In genomic region chrX:7323604-7324003, ce11 we compare ENCODE assay signal across 3 worm cellular contexts.
TF ChIP-seq lines count a peak whose summit lies in the region.

No protein-coding gene starts in this region.

TF ChIP-seq in whole organism, L1 larva, 84 proteins besides CTCF, POLR2A, EP300 and RAD21 (continued from another document and continues in another):
- no peak for TF ChIP-seq grh-1 (GFP tag; IDR thresholded peaks at IDR 0.05; lab: Robert Waterston, UW)
- TF ChIP-seq pax-3 (tag; optimal IDR thresholded peaks at IDR 0.05; lab: Kevin White, UChicago) = no peak
- TF ChIP-seq jun-1 (tag; optimal IDR thresholded peaks at IDR 0.05; lab: Kevin White, UChicago) = no peak
- TF ChIP-seq rnt-1 (tag; optimal IDR thresholded peaks at IDR 0.05; lab: Kevin White, UChicago) = no peak
- TF ChIP-seq ama-1 (optimal IDR thresholded peaks at IDR 0.05; lab: Kevin White, UChicago) = no peak
- no peak for TF ChIP-seq lin-39 (tag; optimal IDR thresholded peaks at IDR 0.05; lab: Kevin White, UChicago)
- TF ChIP-seq mep-1 (tag; optimal IDR thresholded peaks at IDR 0.05; lab: Kevin White, UChicago) = peak; percentile 10
- no peak for TF ChIP-seq nhr-12 (tag; optimal IDR thresholded peaks at IDR 0.05; lab: Kevin White, UChicago)
- TF ChIP-seq nhr-85 (tag; lab: Kevin White, UChicago) = peak; percentile 38
- TF ChIP-seq unc-30 (tag; optimal IDR thresholded peaks at IDR 0.05; lab: Kevin White, UChicago) = no peak
- TF ChIP-seq unc-62 (GFP tag; optimal IDR thresholded peaks at IDR 0.05; lab: Kevin White, UChicago) = no peak
- no peak for TF ChIP-seq blmp-1 (tag; optimal IDR thresholded peaks at IDR 0.05; lab: Kevin White, UChicago)
- TF ChIP-seq unc-130 (tag; optimal IDR thresholded peaks at IDR 0.05; lab: Kevin White, UChicago) = no peak
- TF ChIP-seq nhr-237 (tag; optimal IDR thresholded peaks at IDR 0.05; lab: Kevin White, UChicago) = no peak
- no peak for TF ChIP-seq mdl-1 (tag; optimal IDR thresholded peaks at IDR 0.05; lab: Kevin White, UChicago)
- TF ChIP-seq ceh-8 (GFP tag; optimal IDR thresholded peaks at IDR 0.05; lab: Kevin White, UChicago) = no peak
- TF ChIP-seq nhr-84 (tag; optimal IDR thresholded peaks at IDR 0.05; lab: Kevin White, UChicago) = no peak
- no peak for TF ChIP-seq ztf-4 (tag; optimal IDR thresholded peaks at IDR 0.05; lab: Kevin White, UChicago)
- no peak for TF ChIP-seq nhr-28 (tag; optimal IDR thresholded peaks at IDR 0.05; lab: Kevin White, UChicago)
- TF ChIP-seq nhr-71 (tag; optimal IDR thresholded peaks at IDR 0.05; lab: Kevin White, UChicago) = peak; percentile 34
- no peak for TF ChIP-seq fos-1 (tag; optimal IDR thresholded peaks at IDR 0.05; lab: Kevin White, UChicago)
- no peak for TF ChIP-seq zag-1 (tag; optimal IDR thresholded peaks at IDR 0.05; lab: Kevin White, UChicago)
- peak; percentile 29 for TF ChIP-seq snu-23 (GFP tag; optimal IDR thresholded peaks at IDR 0.05; lab: Kevin White, UChicago)
- TF ChIP-seq nhr-90 (tag; optimal IDR thresholded peaks at IDR 0.05; lab: Kevin White, UChicago; ENCODE audit: poor library complexity) = peak; percentile 37
- TF ChIP-seq sup-37 (GFP tag; optimal IDR thresholded peaks at IDR 0.05; lab: Kevin White, UChicago) = no peak
- TF ChIP-seq pqm-1 (tag; optimal IDR thresholded peaks at IDR 0.05; lab: Kevin White, UChicago) = no peak
- TF ChIP-seq lin-14 (GFP tag; optimal IDR thresholded peaks at IDR 0.05; lab: Kevin White, UChicago) = peak; percentile 1
- TF ChIP-seq ztf-11 (tag; optimal IDR thresholded peaks at IDR 0.05; lab: Kevin White, UChicago) = no peak
- no peak for TF ChIP-seq fkh-4 (tag; optimal IDR thresholded peaks at IDR 0.05; lab: Kevin White, UChicago; ENCODE audit: borderline replicate concordance)
- peak; percentile 54 for TF ChIP-seq nhr-47 (tag; optimal IDR thresholded peaks at IDR 0.05; lab: Kevin White, UChicago)
- TF ChIP-seq elt-2 (tag; optimal IDR thresholded peaks at IDR 0.05; lab: Kevin White, UChicago) = peak; percentile 64
- TF ChIP-seq skn-1 (tag; optimal IDR thresholded peaks at IDR 0.05; lab: Kevin White, UChicago) = no peak
- TF ChIP-seq dpl-1 (GFP tag; optimal IDR thresholded peaks at IDR 0.05; lab: Kevin White, UChicago) = no peak
- no peak for TF ChIP-seq C16A3.4 (tag; optimal IDR thresholded peaks at IDR 0.05; lab: Kevin White, UChicago)
- TF ChIP-seq ces-1 (GFP tag; optimal IDR thresholded peaks at IDR 0.05; lab: Kevin White, UChicago) = no peak
- no peak for TF ChIP-seq efl-3 (GFP tag; optimal IDR thresholded peaks at IDR 0.05; lab: Kevin White, UChicago)
- TF ChIP-seq F16B12.6 (tag; optimal IDR thresholded peaks at IDR 0.05; lab: Kevin White, UChicago) = no peak
- no peak for TF ChIP-seq ceh-90 (tag; optimal IDR thresholded peaks at IDR 0.05; lab: Kevin White, UChicago)
- no peak for TF ChIP-seq tlp-1 (tag; optimal IDR thresholded peaks at IDR 0.05; lab: Kevin White, UChicago)
- no peak for TF ChIP-seq fkh-10 (GFP tag; optimal IDR thresholded peaks at IDR 0.05; lab: Kevin White, UChicago)
- peak in 1 of 2 experiments; percentile 44 for TF ChIP-seq lin-35 (GFP tag; optimal IDR thresholded peaks at IDR 0.05; lab: Kevin White, UChicago)
- TF ChIP-seq ceh-82 (tag; optimal IDR thresholded peaks at IDR 0.05; lab: Kevin White, UChicago) = no peak
- TF ChIP-seq fkh-8 (tag; optimal IDR thresholded peaks at IDR 0.05; lab: Kevin White, UChicago) = peak; percentile 6
- no peak for TF ChIP-seq C34B4.2 (tag; optimal IDR thresholded peaks at IDR 0.05; lab: Kevin White, UChicago)
- TF ChIP-seq sptf-1 (tag; optimal IDR thresholded peaks at IDR 0.05; lab: Kevin White, UChicago) = no peak
- no peak for TF ChIP-seq mab-9 (GFP tag; IDR thresholded peaks at IDR 0.05; lab: Robert Waterston, UW)
- TF ChIP-seq snpc-4 (tag; optimal IDR thresholded peaks at IDR 0.05; lab: Kevin White, UChicago) = no peak

TF ChIP-seq in whole organism, L3 larva, 47 proteins besides CTCF, POLR2A, EP300 and RAD21 (continued from another document):
- TF ChIP-seq tbx-2 (tag; optimal IDR thresholded peaks at IDR 0.05; lab: Kevin White, UChicago) = peak; percentile 31
- TF ChIP-seq nhr-67 (tag; optimal IDR thresholded peaks at IDR 0.05; lab: Kevin White, UChicago) = no peak
- peak; percentile 58 for TF ChIP-seq lsy-12 (tag; optimal IDR thresholded peaks at IDR 0.05; lab: Kevin White, UChicago)
- TF ChIP-seq nhr-28 (tag; optimal IDR thresholded peaks at IDR 0.05; lab: Kevin White, UChicago) = no peak
- TF ChIP-seq lin-39 (tag; optimal IDR thresholded peaks at IDR 0.05; lab: Kevin White, UChicago) = no peak
TF ChIP-seq in whole organism, L3 larva: peak in this region for 9.

TF ChIP-seq in whole organism, young adult, 124 proteins besides CTCF, POLR2A, EP300 and RAD21 (continued from another document):
- TF ChIP-seq Y56A3A.18 (GFP tag; IDR thresholded peaks at IDR 0.05; lab: Robert Waterston, UW) = peak; percentile 82
- peak; percentile 14 for TF ChIP-seq somi-1 (GFP tag; optimal IDR thresholded peaks at IDR 0.05; lab: Kevin White, UChicago)
- TF ChIP-seq aptf-3 (GFP tag; IDR thresholded peaks at IDR 0.05; lab: Robert Waterston, UW) = no peak
- peak; percentile 71 for TF ChIP-seq hmg-1.2 (GFP tag; IDR thresholded peaks at IDR 0.05; lab: Robert Waterston, UW)
- TF ChIP-seq K11D2.4 (GFP tag; IDR thresholded peaks at IDR 0.05; lab: Robert Waterston, UW) = no peak
- no peak for TF ChIP-seq ztf-3 (GFP tag; optimal IDR thresholded peaks at IDR 0.05; lab: Kevin White, UChicago)
- no peak for TF ChIP-seq egrh-3 (GFP tag; IDR thresholded peaks at IDR 0.05; lab: Robert Waterston, UW)
- TF ChIP-seq Y67H2A.10 (GFP tag; conservative IDR thresholded peaks at IDR 0.05; lab: Robert Waterston, UW) = no peak
- TF ChIP-seq egl-18 (GFP tag; IDR thresholded peaks at IDR 0.05; lab: Robert Waterston, UW) = no peak
- TF ChIP-seq ztf-28 (GFP tag; IDR thresholded peaks at IDR 0.05; lab: Robert Waterston, UW) = no peak
- peak; percentile 4 for TF ChIP-seq T07F8.4 (tag; optimal IDR thresholded peaks at IDR 0.05; lab: Kevin White, UChicago)
- TF ChIP-seq ekl-4 (GFP tag; IDR thresholded peaks at IDR 0.05; lab: Robert Waterston, UW) = peak; percentile 37; the same call in 1 of the 2 replicates
- TF ChIP-seq bed-1 (GFP tag; IDR thresholded peaks at IDR 0.05; lab: Robert Waterston, UW) = 0 out of 2 replicates have a peak, but pooled peaks have one; percentile 69
- peak; percentile 82 for TF ChIP-seq snpc-1.1 (tag; optimal IDR thresholded peaks at IDR 0.05; lab: Kevin White, UChicago; ENCODE audit: insufficient read depth)
- TF ChIP-seq nhr-90 (tag; optimal IDR thresholded peaks at IDR 0.05; lab: Kevin White, UChicago) = peak; percentile 81
- TF ChIP-seq tbx-9 (tag; optimal IDR thresholded peaks at IDR 0.05; lab: Kevin White, UChicago; ENCODE audit: borderline replicate concordance) = no peak
- TF ChIP-seq mel-28 (tag; optimal IDR thresholded peaks at IDR 0.05; lab: Kevin White, UChicago; ENCODE audit: borderline replicate concordance) = no peak
- TF ChIP-seq lin-35 (GFP tag; optimal IDR thresholded peaks at IDR 0.05; lab: Kevin White, UChicago) = peak in 1 of 3 experiments; percentile 2
- TF ChIP-seq hsf-1 (GFP tag; IDR thresholded peaks at IDR 0.05; lab: Robert Waterston, UW) = no peak
- peak; percentile 21 for TF ChIP-seq ztf-22 (GFP tag; optimal IDR thresholded peaks at IDR 0.05; lab: Kevin White, UChicago)
- peak; percentile 40 for TF ChIP-seq lin-40 (tag; optimal IDR thresholded peaks at IDR 0.05; lab: Kevin White, UChicago)
- no peak for TF ChIP-seq T26A5.8 (tag; optimal IDR thresholded peaks at IDR 0.05; lab: Kevin White, UChicago)
- peak; percentile 78 for TF ChIP-seq pbrm-1 (GFP tag; IDR thresholded peaks at IDR 0.05; lab: Robert Waterston, UW)
- no peak for TF ChIP-seq nfya-1 (tag; optimal IDR thresholded peaks at IDR 0.05; lab: Kevin White, UChicago; ENCODE audit: borderline replicate concordance, insufficient read depth)
- TF ChIP-seq ceh-27 (GFP tag; optimal IDR thresholded peaks at IDR 0.05; lab: Kevin White, UChicago) = peak; percentile 11
- peak; percentile 32 for TF ChIP-seq ZK185.1 (tag; optimal IDR thresholded peaks at IDR 0.05; lab: Kevin White, UChicago; ENCODE audit: poor library complexity, severe bottlenecking)
- TF ChIP-seq hrde-1 (tag; optimal IDR thresholded peaks at IDR 0.05; lab: Kevin White, UChicago; ENCODE audit: borderline replicate concordance) = peak; percentile 44
- peak; percentile 0 for TF ChIP-seq K12H6.12 (tag; optimal IDR thresholded peaks at IDR 0.05; lab: Kevin White, UChicago)
- TF ChIP-seq ztf-25 (GFP tag; IDR thresholded peaks at IDR 0.05; lab: Robert Waterston, UW) = peak; percentile 71; the same call in 1 of the 2 replicates
- TF ChIP-seq nhr-27 (tag; optimal IDR thresholded peaks at IDR 0.05; lab: Kevin White, UChicago) = no peak
- TF ChIP-seq nfyb-1 (GFP tag; IDR thresholded peaks at IDR 0.05; lab: Robert Waterston, UW) = peak; percentile 75
- no peak for TF ChIP-seq Y53F4B.3 (GFP tag; IDR thresholded peaks at IDR 0.05; lab: Robert Waterston, UW)
- TF ChIP-seq ceh-91 (GFP tag; IDR thresholded peaks at IDR 0.05; lab: Robert Waterston, UW) = 0 out of 2 replicates have a peak, but pooled peaks have one; percentile 27
- TF ChIP-seq fkh-3 (tag; optimal IDR thresholded peaks at IDR 0.05; lab: Kevin White, UChicago) = peak; percentile 14
- TF ChIP-seq nhr-80 (tag; optimal IDR thresholded peaks at IDR 0.05; lab: Kevin White, UChicago) = peak; percentile 45
- TF ChIP-seq chd-7 (tag; optimal IDR thresholded peaks at IDR 0.05; lab: Kevin White, UChicago) = peak; percentile 67
- 0 out of 2 replicates have a peak, but pooled peaks have one; percentile 63 for TF ChIP-seq madf-3 (GFP tag; IDR thresholded peaks at IDR 0.05; lab: Robert Waterston, UW)
- TF ChIP-seq unc-62 (GFP tag; optimal IDR thresholded peaks at IDR 0.05; lab: Kevin White, UChicago) = no peak
- peak; percentile 88 for TF ChIP-seq B0261.1 (tag; optimal IDR thresholded peaks at IDR 0.05; lab: Kevin White, UChicago)
- TF ChIP-seq sptf-2 (GFP tag; optimal IDR thresholded peaks at IDR 0.05; lab: Kevin White, UChicago) = peak; percentile 36
- no peak for TF ChIP-seq Y53G8AR.9 (GFP tag; conservative IDR thresholded peaks at IDR 0.05; lab: Robert Waterston, UW)
- TF ChIP-seq ztf-6 (GFP tag; IDR thresholded peaks at IDR 0.05; lab: Robert Waterston, UW) = no peak
- TF ChIP-seq cebp-1 (GFP tag; IDR thresholded peaks at IDR 0.05; lab: Robert Waterston, UW) = no peak
- TF ChIP-seq cebp-1 (tag; optimal IDR thresholded peaks at IDR 0.05; lab: Kevin White, UChicago) = peak; percentile 59
- TF ChIP-seq pha-4 (tag; optimal IDR thresholded peaks at IDR 0.05; lab: Kevin White, UChicago) = no peak
- TF ChIP-seq lir-1 (GFP tag; conservative IDR thresholded peaks at IDR 0.05; lab: Robert Waterston, UW) = no peak
- TF ChIP-seq rec-8 (tag; optimal IDR thresholded peaks at IDR 0.05; lab: Kevin White, UChicago) = peak; percentile 8 to 79
- peak; percentile 17 for TF ChIP-seq F52B5.7 (tag; optimal IDR thresholded peaks at IDR 0.05; lab: Kevin White, UChicago)
- TF ChIP-seq nfya-2 (GFP tag; IDR thresholded peaks at IDR 0.05; lab: Robert Waterston, UW) = no peak
- no peak for TF ChIP-seq F33H1.4 (GFP tag; IDR thresholded peaks at IDR 0.05; lab: Robert Waterston, UW)
- peak; percentile 63 for TF ChIP-seq nhr-179 (tag; optimal IDR thresholded peaks at IDR 0.05; lab: Kevin White, UChicago)
- peak; percentile 61 for TF ChIP-seq ztf-18 (tag; optimal IDR thresholded peaks at IDR 0.05; lab: Kevin White, UChicago)
- no peak for TF ChIP-seq xnd-1 (tag; optimal IDR thresholded peaks at IDR 0.05; lab: Kevin White, UChicago)
- TF ChIP-seq attf-5 (GFP tag; optimal IDR thresholded peaks at IDR 0.05; lab: Kevin White, UChicago) = peak; percentile 44
- no peak for TF ChIP-seq ama-1 (optimal IDR thresholded peaks at IDR 0.05; lab: Kevin White, UChicago)
- peak in 1 of 2 experiments; percentile 25 for TF ChIP-seq ama-1 (GFP tag; optimal IDR thresholded peaks at IDR 0.05; lab: Kevin White, UChicago)
- TF ChIP-seq F37B4.10 (GFP tag; IDR thresholded peaks at IDR 0.05; lab: Robert Waterston, UW) = no peak
- no peak for TF ChIP-seq zfh-2 (GFP tag; conservative IDR thresholded peaks at IDR 0.05; lab: Robert Waterston, UW)
- TF ChIP-seq let-607 (tag; optimal IDR thresholded peaks at IDR 0.05; lab: Kevin White, UChicago) = peak in 1 of 2 experiments; percentile 8
- TF ChIP-seq mes-4 (tag; optimal IDR thresholded peaks at IDR 0.05; lab: Kevin White, UChicago) = no peak
- peak; percentile 14 for TF ChIP-seq F49E8.2 (tag; optimal IDR thresholded peaks at IDR 0.05; lab: Kevin White, UChicago; ENCODE audit: insufficient read depth)
- no peak for TF ChIP-seq cebp-2 (GFP tag; IDR thresholded peaks at IDR 0.05; lab: Robert Waterston, UW)
- no peak for TF ChIP-seq Y79H2A.3 (GFP tag; conservative IDR thresholded peaks at IDR 0.05; lab: Robert Waterston, UW)
- TF ChIP-seq tlf-1 (GFP tag; optimal IDR thresholded peaks at IDR 0.05; lab: Kevin White, UChicago) = peak; percentile 23
- TF ChIP-seq ceh-40 (GFP tag; IDR thresholded peaks at IDR 0.05; lab: Robert Waterston, UW) = peak; percentile 88
- TF ChIP-seq mcd-1 (GFP tag; IDR thresholded peaks at IDR 0.05; lab: Robert Waterston, UW) = no peak
- no peak for TF ChIP-seq madf-8 (GFP tag; conservative IDR thresholded peaks at IDR 0.05; lab: Robert Waterston, UW)
- TF ChIP-seq mxl-1 (tag; optimal IDR thresholded peaks at IDR 0.05; lab: Kevin White, UChicago) = peak; percentile 66
- TF ChIP-seq dpff-1 (tag; optimal IDR thresholded peaks at IDR 0.05; lab: Kevin White, UChicago) = no peak
- TF ChIP-seq ceh-58 (GFP tag; IDR thresholded peaks at IDR 0.05; lab: Robert Waterston, UW) = no peak
- TF ChIP-seq madf-10 (tag; optimal IDR thresholded peaks at IDR 0.05; lab: Kevin White, UChicago) = peak; percentile 50
- TF ChIP-seq lsy-27 (tag; optimal IDR thresholded peaks at IDR 0.05; lab: Kevin White, UChicago; ENCODE audit: borderline replicate concordance, insufficient read depth) = peak; percentile 36
- TF ChIP-seq sdz-38 (tag; optimal IDR thresholded peaks at IDR 0.05; lab: Kevin White, UChicago) = no peak
- peak; percentile 77 for TF ChIP-seq snpc-4 (GFP tag; optimal IDR thresholded peaks at IDR 0.05; lab: Kevin White, UChicago)
- TF ChIP-seq snpc-4 (tag; optimal IDR thresholded peaks at IDR 0.05; lab: Kevin White, UChicago) = peak in 3 of 4 experiments; percentile 62 to 80 (median 79)
- peak; percentile 87 for TF ChIP-seq rpc-1 (optimal IDR thresholded peaks at IDR 0.05; lab: Kevin White, UChicago)
- peak; percentile 88 for TF ChIP-seq rpc-1 (tag; optimal IDR thresholded peaks at IDR 0.05; lab: Kevin White, UChicago)
- no peak for TF ChIP-seq repo-1 (tag; optimal IDR thresholded peaks at IDR 0.05; lab: Kevin White, UChicago)
- no peak; the same call in 1 of the 2 replicates for TF ChIP-seq D2030.7 (GFP tag; IDR thresholded peaks at IDR 0.05; lab: Robert Waterston, UW)
- no peak for TF ChIP-seq lin-54 (GFP tag; optimal IDR thresholded peaks at IDR 0.05; lab: Kevin White, UChicago)
- no peak for TF ChIP-seq Y95B8A.8 (GFP tag; IDR thresholded peaks at IDR 0.05; lab: Robert Waterston, UW)
